Fruit fly (Drosophila melanogaster) whole organism, prepupa: ENCODE data around the gene CG14861.

ENCODE experiments used
- CG10669 ChIP-seq: fragments of 200-800 bp; sonication (Bioruptor generic); optimal IDR thresholded peaks from 3 replicates; lab custom pipeline; 2018; ENCODE audit warnings: missing biosample characterization, mild to moderate bottlenecking, missing genetic modification characterization, moderate library complexity
- CG11762 ChIP-seq: fragments of 200-800 bp; sonication (Bioruptor generic); optimal IDR thresholded peaks from 3 replicates; lab custom pipeline; 2016; ENCODE audit warnings: missing biosample characterization, missing genetic modification characterization; ENCODE audit not compliant: insufficient read depth
- CG6854 ChIP-seq: fragments of 200-800 bp; sonication (Bioruptor generic); optimal IDR thresholded peaks from 2 replicates; lab custom pipeline; 2017; ENCODE audit warnings: missing biosample characterization, mild to moderate bottlenecking, missing genetic modification characterization
- CG7368 ChIP-seq: fragments of 200-800 bp; sonication (Bioruptor generic); optimal IDR thresholded peaks from 3 replicates; lab custom pipeline; 2016; ENCODE audit warnings: missing biosample characterization, missing genetic modification characterization
- Eip93F ChIP-seq: fragments of 200-800 bp; sonication (Bioruptor generic); optimal IDR thresholded peaks from 2 replicates; lab custom pipeline; 2016; ENCODE audit warnings: missing biosample characterization, mild to moderate bottlenecking, missing genetic modification characterization
- Gug ChIP-seq: fragments of 200-800 bp; sonication (Bioruptor generic); IDR thresholded peaks from 2 replicates; pipeline ENCODE4 v1.3.6; 2022; ENCODE audit warnings: missing biosample characterization, missing genetic modification characterization
- Hr38 ChIP-seq: sonication (Bioruptor generic); optimal IDR thresholded peaks from 2 replicates; lab custom pipeline; 2016; ENCODE audit warnings: missing biosample characterization, missing genetic modification characterization
- Smox ChIP-seq: fragments of 200-800 bp; sonication (Bioruptor generic); optimal IDR thresholded peaks from 3 replicates; lab custom pipeline; 2016; ENCODE audit warnings: missing biosample characterization, missing genetic modification characterization
- Sox102F ChIP-seq: fragments of 200-800 bp; sonication (Bioruptor generic); optimal IDR thresholded peaks from 2 replicates; lab custom pipeline; 2016; ENCODE audit warnings: missing biosample characterization, mild to moderate bottlenecking, missing genetic modification characterization
- dsx ChIP-seq: fragments of 200-800 bp; optimal IDR thresholded peaks from 3 replicates; lab custom pipeline; 2019; ENCODE audit warnings: missing biosample characterization, mild to moderate bottlenecking, missing genetic modification characterization, moderate library complexity; ENCODE audit not compliant: poor library complexity, severe bottlenecking
- fd85E ChIP-seq: fragments of 200-800 bp; sonication (Bioruptor generic); optimal IDR thresholded peaks from 3 replicates; lab custom pipeline; 2016; ENCODE audit warnings: missing biosample characterization, missing genetic modification characterization
- ss ChIP-seq, 2 experiments: fragments of 200-800 bp; sonication (Bioruptor generic); optimal IDR thresholded peaks; 2 replicates in 1 of 2; 3 replicates in 1 of 2; lab custom pipeline; 2017 to 2018; ENCODE audit warnings: mild to moderate bottlenecking in 2 of 2, missing biosample characterization in 2 of 2, missing genetic modification characterization in 2 of 2, moderate library complexity in 1 of 2

The CG14861 gene

dm6 chr3R:15057214-15057613 is 42.6 kb downstream of the CG14861 start:
- TF ChIP-seq Eip93F (GFP tag; lab: Kevin White, UChicago) (no peak), Sox102F (GFP tag; lab: Kevin White, UChicago) (no peak), dsx (GFP tag; lab: Kevin White, UChicago) (no peak), CG6854 (GFP tag; lab: Kevin White, UChicago) (no peak), Gug (GFP tag; lab: Robert Waterston, UW) (no peak), fd85E (GFP tag; lab: Kevin White, UChicago) (no peak), CG10669 (GFP tag; lab: Kevin White, UChicago) (no peak), CG11762 (GFP tag; lab: Kevin White, UChicago) (no peak), Smox (GFP tag; lab: Kevin White, UChicago) (no peak), CG7368 (GFP tag; lab: Kevin White, UChicago) (no peak), Hr38 (GFP tag; lab: Kevin White, UChicago) (no peak), ss (GFP tag; optimal IDR thresholded peaks at IDR 0.05; lab: Kevin White, UChicago) (no peak)
- TF ChIP-seq, all 60 proteins: peak for 0
